Fruit fly (Drosophila melanogaster): Measurements from ENCODE around the gene Antp.

DNA sequence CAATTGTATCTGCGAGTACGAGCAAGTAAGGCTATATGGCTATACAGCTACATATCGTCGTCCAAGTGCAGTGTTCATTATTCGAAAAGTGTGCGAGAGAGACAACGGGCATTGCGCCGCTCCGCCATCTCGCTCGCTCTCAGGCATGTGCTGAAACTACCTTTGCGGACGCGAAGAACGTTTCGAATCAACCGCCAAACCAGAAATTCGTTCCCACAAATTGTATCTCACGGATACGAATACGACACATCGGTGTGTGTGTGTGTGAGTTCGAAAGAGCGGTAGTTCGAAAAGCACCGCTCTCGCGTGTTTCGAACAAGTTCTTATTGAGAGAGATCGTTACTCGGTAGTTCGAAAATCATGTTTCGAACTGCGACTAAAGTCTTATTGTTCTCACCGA, 150.4 kb downstream of the Antp start:
- TF ChIP-seq CG8159 (tag; optimal IDR thresholded peaks at IDR 0.05) (no peak), fd96Ca (GFP tag; IDR thresholded peaks at IDR 0.05) (no peak), CG13204 (GFP tag; optimal IDR thresholded peaks at IDR 0.05) (no peak), CG12605 (GFP tag; IDR thresholded peaks at IDR 0.05) (no peak), CG10348 (GFP tag; IDR thresholded peaks at IDR 0.05) (no peak), Pif1B (GFP tag; optimal IDR thresholded peaks at IDR 0.05) (no peak), rn (GFP tag; IDR thresholded peaks at IDR 0.05) (no peak), CG8301 (tag; optimal IDR thresholded peaks at IDR 0.05) (no peak), CG34367 (tag; optimal IDR thresholded peaks at IDR 0.05) (no peak), EcR (GFP tag; optimal IDR thresholded peaks at IDR 0.05) (no peak), Ets98B (GFP tag; IDR thresholded peaks at IDR 0.05) (no peak), CG4496 (GFP tag; IDR thresholded peaks at IDR 0.05) (no peak)

Data from whole organism, pupa.